Worm (Caenorhabditis elegans) whole organism, early embryonic: ENCODE results near the gene eif-3.D.

Source experiments
- B0310.2 ChIP-seq: sonication (generic microtip); optimal IDR thresholded peaks from 2 replicates; lab custom pipeline; 2016; ENCODE audit warnings: mild to moderate bottlenecking, missing genetic modification characterization, missing compliant biosample characterization
- ama-1 ChIP-seq: fragments of 150-350 bp; optimal IDR thresholded peaks from 2 replicates; lab custom pipeline; 2014
- hmbx-1 ChIP-seq: sonication (generic microtip); optimal IDR thresholded peaks from 2 replicates; lab custom pipeline; 2016; ENCODE audit warnings: mild to moderate bottlenecking, missing genetic modification characterization, missing compliant biosample characterization
- pes-1 ChIP-seq: fragments of 200-800 bp; sonication (Bioruptor generic); IDR thresholded peaks from 2 replicates; pipeline ENCODE4 v1.3.6; 2022; ENCODE audit warnings: missing genetic modification reagents, missing genetic modification characterization, missing compliant biosample characterization
- scrt-1 ChIP-seq: fragments of 200-800 bp; sonication (Bioruptor generic); IDR thresholded peaks from 2 replicates; pipeline ENCODE4 v1.3.6; 2022; ENCODE audit warnings: missing genetic modification characterization, missing compliant biosample characterization
- sea-1 ChIP-seq: fragments of 200-800 bp; sonication (Bioruptor generic); conservative IDR thresholded peaks from 2 replicates; pipeline ENCODE4 v1.3.6; 2022; ENCODE audit warnings: missing genetic modification characterization, missing compliant biosample characterization
- tbx-37 ChIP-seq: fragments of 200-800 bp; sonication (Bioruptor generic); conservative IDR thresholded peaks from 2 replicates; pipeline ENCODE4 v1.3.6; 2022; ENCODE audit warnings: missing genetic modification reagents, missing genetic modification characterization, missing compliant biosample characterization

- TF ChIP-seq sea-1 (GFP tag; lab: Robert Waterston, UW) (no peak), ama-1 (no peak), tbx-37 (GFP tag; lab: Robert Waterston, UW) (no peak), hmbx-1 (tag; lab: Kevin White, UChicago) (no peak), scrt-1 (no peak), B0310.2 (tag; lab: Kevin White, UChicago) (no peak), pes-1 (GFP tag; lab: Robert Waterston, UW) (no peak)
Measured at ce11 chrIII:9012309-9012708, 40.9 kb upstream of the eif-3.D start, which contains the start of gene F59B2.9.
